Worm (Caenorhabditis elegans): ENCODE results near the gene Y82E9BR.18.
A peak's percentile ranks its signal among the peaks of the same experiment; 100 is the strongest.

Gene Y82E9BR.18

ce11 chrIII:1418709-1419108 lies 64.6 kb downstream of the Y82E9BR.18 start (continued):
- TF ChIP-seq rpc-1 (optimal IDR thresholded peaks at IDR 0.05) (peak; percentile 14), rpc-1 (tag; optimal IDR thresholded peaks at IDR 0.05) (no peak), aptf-3 (GFP tag; IDR thresholded peaks at IDR 0.05) (no peak), nhr-27 (tag; optimal IDR thresholded peaks at IDR 0.05) (no peak), lin-26 (GFP tag; IDR thresholded peaks at IDR 0.05) (peak; percentile 26), somi-1 (GFP tag; optimal IDR thresholded peaks at IDR 0.05) (no peak), nfya-1 (tag; optimal IDR thresholded peaks at IDR 0.05; ENCODE audit: borderline replicate concordance, insufficient read depth) (no peak), T07F8.4 (tag; optimal IDR thresholded peaks at IDR 0.05) (no peak), K12H6.12 (tag; optimal IDR thresholded peaks at IDR 0.05) (peak; percentile 78), dox-1 (GFP tag; IDR thresholded peaks at IDR 0.05) (peak; percentile 93), tbx-9 (tag; optimal IDR thresholded peaks at IDR 0.05; ENCODE audit: borderline replicate concordance) (no peak), hsf-1 (GFP tag; IDR thresholded peaks at IDR 0.05) (no peak), ztf-18 (tag; optimal IDR thresholded peaks at IDR 0.05) (no peak), mel-28 (tag; optimal IDR thresholded peaks at IDR 0.05; ENCODE audit: borderline replicate concordance) (no peak), him-1 (tag; optimal IDR thresholded peaks at IDR 0.05) (no peak), pbrm-1 (GFP tag; IDR thresholded peaks at IDR 0.05) (peak; percentile 56; the same call in 1 of the 2 replicates), mcd-1 (GFP tag; IDR thresholded peaks at IDR 0.05) (peak; percentile 93), hlh-26 (GFP tag; conservative IDR thresholded peaks at IDR 0.05) (no peak), unc-62 (GFP tag; optimal IDR thresholded peaks at IDR 0.05) (no peak), ZK185.1 (tag; optimal IDR thresholded peaks at IDR 0.05; ENCODE audit: poor library complexity, severe bottlenecking) (peak; percentile 49), nhr-90 (tag; optimal IDR thresholded peaks at IDR 0.05) (peak; percentile 39), bed-2 (GFP tag; IDR thresholded peaks at IDR 0.05) (no peak), ceh-100 (GFP tag; IDR thresholded peaks at IDR 0.05) (peak; percentile 12; the same call in 1 of the 2 replicates), attf-3 (GFP tag; conservative IDR thresholded peaks at IDR 0.05) (peak; percentile 43; the same call in 1 of the 2 replicates), B0336.3 (GFP tag; IDR thresholded peaks at IDR 0.05) (peak; percentile 72), gei-17 (GFP tag; optimal IDR thresholded peaks at IDR 0.05) (peak; percentile 21), ekl-4 (GFP tag; IDR thresholded peaks at IDR 0.05) (peak; percentile 74), snpc-1.3 (tag; optimal IDR thresholded peaks at IDR 0.05; ENCODE audit: insufficient read depth) (peak; percentile 62), B0019.2 (GFP tag; conservative IDR thresholded peaks at IDR 0.05) (peak; percentile 52; the same call in 1 of the 2 replicates), Y95B8A.8 (GFP tag; IDR thresholded peaks at IDR 0.05) (peak; percentile 84), F22D6.2 (tag; optimal IDR thresholded peaks at IDR 0.05) (no peak), cebp-2 (GFP tag; IDR thresholded peaks at IDR 0.05) (no peak), hmg-1.2 (GFP tag; IDR thresholded peaks at IDR 0.05) (peak; percentile 65), xnd-1 (tag; optimal IDR thresholded peaks at IDR 0.05) (no peak), snpc-4 (GFP tag; optimal IDR thresholded peaks at IDR 0.05) (peak; percentile 47), snpc-4 (tag; optimal IDR thresholded peaks at IDR 0.05) (peak; percentile 27 to 83 (median 60)), ets-4 (GFP tag; optimal IDR thresholded peaks at IDR 0.05) (no peak), ztf-28 (GFP tag; IDR thresholded peaks at IDR 0.05) (peak; percentile 85; the same call in 1 of the 2 replicates), snpc-1.1 (tag; optimal IDR thresholded peaks at IDR 0.05; ENCODE audit: insufficient read depth) (peak; percentile 33), rcor-1 (GFP tag; IDR thresholded peaks at IDR 0.05) (peak; percentile 78), lsy-27 (tag; optimal IDR thresholded peaks at IDR 0.05; ENCODE audit: borderline replicate concordance, insufficient read depth) (no peak), hmg-20 (GFP tag; IDR thresholded peaks at IDR 0.05) (peak; percentile 50; the same call in 1 of the 2 replicates), nhr-179 (tag; optimal IDR thresholded peaks at IDR 0.05) (no peak), B0035.1 (tag; optimal IDR thresholded peaks at IDR 0.05) (no peak), let-526 (GFP tag; IDR thresholded peaks at IDR 0.05) (no peak), Y56A3A.18 (GFP tag; IDR thresholded peaks at IDR 0.05) (0 out of 2 replicates have a peak, but pooled peaks have one; percentile 15), mxl-1 (tag; optimal IDR thresholded peaks at IDR 0.05) (no peak), dpl-1 (GFP tag; optimal IDR thresholded peaks at IDR 0.05) (peak; percentile 29)

Data from whole organism, young adult.